Fruit fly (Drosophila melanogaster) S2 (cell line): Measurements from ENCODE around the gene Sld5.

Source experiments
- CG8478 ChIP-seq: fragments of >200 bp; optimal IDR thresholded peaks from 2 replicates; lab custom pipeline; 2018
- CTCF ChIP-seq, 2 experiments: fragments of >200 bp; optimal IDR thresholded peaks; 2 replicates each; lab custom pipeline; 2018

dm6 chr3R:26052150-26052908 is 4.0 kb downstream of the Sld5 start, which contains the start of the genes Exo84 and Vps2:
- TF ChIP-seq CG8478 (no peak), CTCF (optimal IDR thresholded peaks at IDR 0.05; lab: Kevin White, UChicago) (no peak)
